Fruit fly (Drosophila melanogaster): ENCODE measurements around the gene CG31522.

The CG31522 gene

dm6 chr3R:4433441-4434077 lies 29.1 kb downstream of the CG31522 start, which contains the start of the genes eIF3a and CG1074 (continued):
- TF ChIP-seq CG3919 (GFP tag; optimal IDR thresholded peaks at IDR 0.05) (no peak), CG1621 (tag; optimal IDR thresholded peaks at IDR 0.05) (peak; percentile 52), CG11294 (GFP tag; IDR thresholded peaks at IDR 0.05) (no peak), CG10669 (GFP tag; optimal IDR thresholded peaks at IDR 0.05) (no peak), fd59A (GFP tag; optimal IDR thresholded peaks at IDR 0.05) (peak; percentile 7), Gug (GFP tag; IDR thresholded peaks at IDR 0.05) (no peak), OdsH (GFP tag; optimal IDR thresholded peaks at IDR 0.05) (no peak), salr (GFP tag; optimal IDR thresholded peaks at IDR 0.05) (peak in 1 of 2 experiments; percentile 19), CG6792 (GFP tag; optimal IDR thresholded peaks at IDR 0.05) (no peak), Sox14 (GFP tag; optimal IDR thresholded peaks at IDR 0.05) (no peak), Hr4 (GFP tag; optimal IDR thresholded peaks at IDR 0.05) (no peak)

- TF ChIP-seq esn (GFP tag; optimal IDR thresholded peaks at IDR 0.05) (peak; percentile 19), dsx (GFP tag; optimal IDR thresholded peaks at IDR 0.05; ENCODE audit: poor library complexity, severe bottlenecking) (no peak)
These were observed 33.9 kb downstream of the CG31522 start, which contains the start of gene srl for dm6 chr3R:4428585-4429464. TSS of gene srl (minus strand) at chr3R:4429335.

dm6 chr3R:4426730-4427129 lies 36.0 kb downstream of the CG31522 start, which contains the start of gene CG31525:
TSS of gene CG31525 (plus strand) at chr3R:4427030.
- no peak for TF ChIP-seq Lpt (GFP tag; optimal IDR thresholded peaks at IDR 0.05)
- TF ChIP-seq vri (GFP tag; optimal IDR thresholded peaks at IDR 0.05), result no peak
- no peak for TF ChIP-seq fd85E (GFP tag; optimal IDR thresholded peaks at IDR 0.05)
- TF ChIP-seq CG8319 (GFP tag; optimal IDR thresholded peaks at IDR 0.05), result no peak
- TF ChIP-seq CG11294 (GFP tag; IDR thresholded peaks at IDR 0.05), result no peak
- TF ChIP-seq net (GFP tag; optimal IDR thresholded peaks at IDR 0.05), result no peak
- TF ChIP-seq OdsH (GFP tag; optimal IDR thresholded peaks at IDR 0.05), result no peak
- no peak for TF ChIP-seq fkh (GFP tag; optimal IDR thresholded peaks at IDR 0.05)
- TF ChIP-seq svp (GFP tag), result no peak
- TF ChIP-seq spab (GFP tag; optimal IDR thresholded peaks at IDR 0.05), result no peak
- TF ChIP-seq pdm3 (GFP tag; optimal IDR thresholded peaks at IDR 0.05), result no peak
- TF ChIP-seq CG6276 (GFP tag; optimal IDR thresholded peaks at IDR 0.05), result no peak
- TF ChIP-seq CG8632 (GFP tag; optimal IDR thresholded peaks at IDR 0.05), result no peak
- TF ChIP-seq CG6163 (GFP tag; IDR thresholded peaks at IDR 0.05), result no peak
- TF ChIP-seq CG1621 (tag; optimal IDR thresholded peaks at IDR 0.05), result no peak
- no peak for TF ChIP-seq CG34406 (GFP tag; optimal IDR thresholded peaks at IDR 0.05)
- TF ChIP-seq fd59A (GFP tag; optimal IDR thresholded peaks at IDR 0.05), result no peak

- no peak for TF ChIP-seq Blimp-1 (GFP tag; optimal IDR thresholded peaks at IDR 0.05)
These were observed 43.2 kb downstream of the CG31522 start, which contains the start of gene CG32944 for dm6 chr3R:4419482-4419881. TSS of gene CG32944 (minus strand) at chr3R:4419578.

- no peak for TF ChIP-seq dac (GFP tag; optimal IDR thresholded peaks at IDR 0.05)
These were observed 46.5 kb downstream of the CG31522 start, which contains the start of gene CG31528 for dm6 chr3R:4416138-4416537. TSS of gene CG31528 (plus strand) at chr3R:4416438.

dm6 chr3R:4407325-4407724 lies 55.4 kb downstream of the CG31522 start:
- TF ChIP-seq Hr38 (GFP tag; optimal IDR thresholded peaks at IDR 0.05), result no peak
- TF ChIP-seq fd85E (GFP tag; optimal IDR thresholded peaks at IDR 0.05), result no peak
- TF ChIP-seq Hr39 (GFP tag; optimal IDR thresholded peaks at IDR 0.05), result no peak
- TF ChIP-seq Gug (GFP tag; IDR thresholded peaks at IDR 0.05), result no peak
- peak; percentile 60 for TF ChIP-seq svp (GFP tag)
- TF ChIP-seq Ets96B (tag; optimal IDR thresholded peaks at IDR 0.05), result no peak
- no peak for TF ChIP-seq CG6276 (GFP tag; optimal IDR thresholded peaks at IDR 0.05)
- no peak for TF ChIP-seq fd59A (GFP tag; optimal IDR thresholded peaks at IDR 0.05)
